Fruit fly (Drosophila melanogaster): ENCODE results near the gene SecS.

dm6 chr3R:5611733-5612132, 10.5 kb downstream of the SecS start:
- TF ChIP-seq OdsH (GFP tag; optimal IDR thresholded peaks at IDR 0.05) = no peak
- TF ChIP-seq achi (GFP tag; optimal IDR thresholded peaks at IDR 0.05) = no peak
- TF ChIP-seq topi (GFP tag; optimal IDR thresholded peaks at IDR 0.05) = peak; percentile 6

Measured in whole organism, prepupa.